Fruit fly (Drosophila melanogaster) whole organism, embryonic: ENCODE results near the gene Tmtc4.

ENCODE experiments used
- Ada2b ChIP-seq: fragments of 200-800 bp; sonication (Bioruptor generic); IDR thresholded peaks from 2 replicates; pipeline ENCODE4 v1.3.6; 2022; ENCODE audit warnings: missing biosample characterization, missing genetic modification characterization
- Adf1 ChIP-seq: fragments of 200-800 bp; sonication (Bioruptor generic); IDR thresholded peaks from 2 replicates; pipeline ENCODE4 v1.3.6; 2022; ENCODE audit warnings: missing biosample characterization, missing genetic modification characterization
- CG10147 ChIP-seq: fragments of 200-800 bp; sonication (Bioruptor generic); optimal IDR thresholded peaks from 2 replicates; lab custom pipeline; 2019; ENCODE audit warnings: missing biosample characterization, mild to moderate bottlenecking, missing genetic modification characterization, moderate library complexity
- CG10321 ChIP-seq: fragments of 200-800 bp; sonication (Bioruptor generic); IDR thresholded peaks from 2 replicates; pipeline ENCODE4 v1.3.6; 2022; ENCODE audit warnings: missing biosample characterization, missing genetic modification characterization
- CG10462 ChIP-seq: fragments of 200-800 bp; sonication (Bioruptor generic); optimal IDR thresholded peaks from 2 replicates; lab custom pipeline; 2016; ENCODE audit warnings: missing biosample characterization, missing genetic modification characterization
- CG11398 ChIP-seq: fragments of 200-800 bp; sonication (Bioruptor generic); optimal IDR thresholded peaks from 2 replicates; lab custom pipeline; 2016; ENCODE audit warnings: missing biosample characterization, missing genetic modification characterization
- CG1602 ChIP-seq: fragments of 200-800 bp; sonication (Bioruptor generic); optimal IDR thresholded peaks from 3 replicates; lab custom pipeline; 2016; ENCODE audit warnings: missing biosample characterization, missing genetic modification characterization
- CG1647 ChIP-seq: fragments of 200-800 bp; sonication (Bioruptor generic); optimal IDR thresholded peaks from 3 replicates; lab custom pipeline; 2016; ENCODE audit warnings: missing biosample characterization, missing genetic modification characterization
- CG17829 ChIP-seq: fragments of 200-800 bp; optimal IDR thresholded peaks from 2 replicates; lab custom pipeline; 2019; ENCODE audit warnings: missing biosample characterization, mild to moderate bottlenecking, missing genetic modification characterization, moderate library complexity
- CG2120 ChIP-seq: fragments of 200-800 bp; sonication (Bioruptor generic); optimal IDR thresholded peaks from 3 replicates; lab custom pipeline; 2016; ENCODE audit warnings: missing biosample characterization, missing genetic modification characterization
- CG31224 ChIP-seq: fragments of 200-800 bp; sonication (Bioruptor generic); IDR thresholded peaks from 2 replicates; pipeline ENCODE4 v1.3.6; 2022; ENCODE audit warnings: missing biosample characterization, missing genetic modification characterization
- CG34376 ChIP-seq: fragments of 200-800 bp; sonication (Bioruptor generic); optimal IDR thresholded peaks from 2 replicates; lab custom pipeline; 2018; ENCODE audit warnings: missing biosample characterization, mild to moderate bottlenecking, missing genetic modification characterization
- CG6765 ChIP-seq: fragments of 200-800 bp; sonication (Bioruptor generic); optimal IDR thresholded peaks from 3 replicates; lab custom pipeline; 2017; ENCODE audit warnings: missing biosample characterization, mild to moderate bottlenecking, missing genetic modification characterization
- CG7372 ChIP-seq: fragments of 200-800 bp; sonication (Bioruptor generic); IDR thresholded peaks from 2 replicates; pipeline ENCODE4 v1.3.6; 2022; ENCODE audit warnings: missing biosample characterization, missing genetic modification characterization
- CG7786 ChIP-seq: fragments of 200-800 bp; sonication (Bioruptor generic); optimal IDR thresholded peaks from 2 replicates; lab custom pipeline; 2016; ENCODE audit warnings: missing biosample characterization, missing genetic modification characterization
- CG7963 ChIP-seq: fragments of 200-800 bp; sonication (Bioruptor generic); IDR thresholded peaks from 3 replicates; pipeline ENCODE4 v1.3.6; 2022; ENCODE audit warnings: missing biosample characterization, missing genetic modification characterization; ENCODE audit not compliant: partially characterized antibody
- CG8478 ChIP-seq: fragments of >200 bp; optimal IDR thresholded peaks from 2 replicates; lab custom pipeline; 2018
- Doc2 ChIP-seq: fragments of 200-800 bp; sonication (Bioruptor generic); IDR thresholded peaks from 2 replicates; pipeline ENCODE4 v1.3.6; 2022; ENCODE audit warnings: missing biosample characterization, missing genetic modification characterization
- Dref ChIP-seq: fragments of 200-800 bp; sonication (Bioruptor generic); IDR thresholded peaks from 2 replicates; pipeline ENCODE4 v1.3.6; 2022; ENCODE audit warnings: missing biosample characterization, missing genetic modification characterization
- ERR ChIP-seq: fragments of 200-800 bp; sonication (Bioruptor generic); optimal IDR thresholded peaks from 2 replicates; lab custom pipeline; 2016; ENCODE audit warnings: missing biosample characterization, missing genetic modification characterization
- Elba2 ChIP-seq: fragments of 200-800 bp; sonication (Bioruptor generic); optimal IDR thresholded peaks from 3 replicates; lab custom pipeline; 2016; ENCODE audit warnings: missing biosample characterization, missing genetic modification characterization
- Ets97D ChIP-seq: fragments of 200-800 bp; sonication (Bioruptor generic); optimal IDR thresholded peaks from 3 replicates; lab custom pipeline; 2016; ENCODE audit warnings: missing biosample characterization, missing genetic modification characterization
- HHEX ChIP-seq: fragments of 200-800 bp; sonication (Bioruptor generic); optimal IDR thresholded peaks from 3 replicates; lab custom pipeline; 2017; ENCODE audit warnings: missing biosample characterization, mild to moderate bottlenecking, missing genetic modification characterization, missing genetic modification reagents
- Hmr ChIP-seq: fragments of 200-800 bp; sonication (Bioruptor generic); optimal IDR thresholded peaks from 3 replicates; lab custom pipeline; 2017; ENCODE audit warnings: mild to moderate bottlenecking, missing biosample characterization, missing genetic modification reagents, missing genetic modification characterization
- Kr ChIP-seq: fragments of 200-800 bp; sonication (Bioruptor generic); optimal IDR thresholded peaks from 2 replicates; lab custom pipeline; 2017; ENCODE audit warnings: missing biosample characterization, mild to moderate bottlenecking, missing genetic modification characterization
- Lhr ChIP-seq: fragments of 200-800 bp; sonication (Bioruptor generic); optimal IDR thresholded peaks from 3 replicates; lab custom pipeline; 2017; ENCODE audit warnings: mild to moderate bottlenecking, missing biosample characterization, missing genetic modification reagents, missing genetic modification characterization
- MTF-1 ChIP-seq: fragments of 200-800 bp; sonication (Bioruptor generic); optimal IDR thresholded peaks from 2 replicates; lab custom pipeline; 2018; ENCODE audit warnings: missing biosample characterization, mild to moderate bottlenecking, missing genetic modification characterization, borderline replicate concordance
- Mes4 ChIP-seq: fragments of 200-800 bp; sonication (Bioruptor generic); optimal IDR thresholded peaks from 2 replicates; lab custom pipeline; 2016; ENCODE audit warnings: missing biosample characterization, missing genetic modification characterization
- PHDP ChIP-seq: fragments of 200-800 bp; sonication (Bioruptor generic); optimal IDR thresholded peaks from 3 replicates; lab custom pipeline; 2018; ENCODE audit warnings: missing biosample characterization, mild to moderate bottlenecking, missing genetic modification characterization, moderate library complexity
- Pdp1 ChIP-seq, 2 experiments: fragments of 200-800 bp; sonication (Bioruptor generic); optimal IDR thresholded peaks; 3 replicates each; lab custom pipeline; 2016; ENCODE audit warnings: missing biosample characterization in 2 of 2, missing genetic modification characterization in 2 of 2, mild to moderate bottlenecking in 1 of 2, moderate library complexity in 1 of 2
- cato ChIP-seq: fragments of 200-800 bp; sonication (Bioruptor generic); optimal IDR thresholded peaks from 2 replicates; lab custom pipeline; 2016; ENCODE audit warnings: missing biosample characterization, missing genetic modification characterization, borderline replicate concordance
- chif ChIP-seq, 2 experiments: fragments of 200-800 bp; sonication (Bioruptor generic); optimal IDR thresholded peaks; 3 replicates each; lab custom pipeline; 2016; ENCODE audit warnings: missing biosample characterization in 2 of 2, missing genetic modification characterization in 2 of 2
- chn ChIP-seq: fragments of 200-800 bp; sonication (Bioruptor generic); optimal IDR thresholded peaks from 2 replicates; lab custom pipeline; 2016; ENCODE audit warnings: missing biosample characterization, missing genetic modification characterization
- croc ChIP-seq: fragments of 200-800 bp; sonication (Bioruptor generic); conservative IDR thresholded peaks from 3 replicates; pipeline ENCODE4 v1.3.6; 2022; ENCODE audit warnings: missing biosample characterization, missing genetic modification characterization
- crp ChIP-seq, 2 experiments: fragments of 200-800 bp; sonication (Bioruptor generic); optimal IDR thresholded peaks; 2 replicates in 1 of 2; 3 replicates in 1 of 2; lab custom pipeline; 2017; ENCODE audit warnings: missing biosample characterization in 2 of 2, missing genetic modification characterization in 2 of 2, mild to moderate bottlenecking in 1 of 2, moderate library complexity in 1 of 2
- en ChIP-seq: fragments of 200-800 bp; sonication (Bioruptor generic); optimal IDR thresholded peaks from 2 replicates; lab custom pipeline; 2016; ENCODE audit warnings: missing biosample characterization, missing genetic modification characterization
- fd3F ChIP-seq: fragments of 200-800 bp; sonication (Bioruptor generic); optimal IDR thresholded peaks from 2 replicates; lab custom pipeline; 2018; ENCODE audit warnings: missing biosample characterization, mild to moderate bottlenecking, missing genetic modification characterization, moderate library complexity
- gfzf ChIP-seq: fragments of 200-800 bp; sonication (Bioruptor generic); optimal IDR thresholded peaks from 2 replicates; lab custom pipeline; 2016; ENCODE audit warnings: missing biosample characterization, mild to moderate bottlenecking, missing genetic modification characterization, moderate library complexity
- her ChIP-seq: fragments of 200-800 bp; sonication (Bioruptor generic); optimal IDR thresholded peaks from 2 replicates; lab custom pipeline; 2016; ENCODE audit warnings: missing biosample characterization, missing genetic modification characterization
- ind ChIP-seq: fragments of 200-800 bp; sonication (Bioruptor generic); optimal IDR thresholded peaks from 3 replicates; lab custom pipeline; 2016; ENCODE audit warnings: missing biosample characterization, missing genetic modification characterization
- lola ChIP-seq, 3 experiments: fragments of >200 bp in 2 of 3; fragments of 200-800 bp in 1 of 3; sonication (Bioruptor generic) in 1 of 3; optimal IDR thresholded peaks; 2 replicates each; lab custom pipeline; 2017 to 2019; ENCODE audit warnings: missing biosample characterization in 3 of 3, missing genetic modification characterization in 3 of 3, mild to moderate bottlenecking in 1 of 3, moderate library complexity in 1 of 3
- oc ChIP-seq: fragments of 200-800 bp; sonication (Bioruptor generic); optimal IDR thresholded peaks from 2 replicates; lab custom pipeline; 2018; ENCODE audit warnings: missing biosample characterization, mild to moderate bottlenecking, missing genetic modification characterization, moderate library complexity
- pb ChIP-seq: fragments of 200-800 bp; sonication (Bioruptor generic); optimal IDR thresholded peaks from 3 replicates; lab custom pipeline; 2016; ENCODE audit warnings: missing biosample characterization, missing genetic modification characterization
- pfk ChIP-seq: fragments of 200-800 bp; sonication (Bioruptor generic); optimal IDR thresholded peaks from 2 replicates; lab custom pipeline; 2018; ENCODE audit warnings: missing biosample characterization, mild to moderate bottlenecking, missing genetic modification characterization, moderate library complexity
- prd ChIP-seq, 3 experiments: fragments of >200 bp in 2 of 3; fragments of 200-800 bp in 1 of 3; sonication (Bioruptor generic) in 1 of 3; optimal IDR thresholded peaks in 2 of 3; IDR thresholded peaks in 1 of 3; 2 replicates in 2 of 3; 3 replicates in 1 of 3; pipeline versions ENCODE4 v1.3.6 to Lab custom; 2017 to 2022; ENCODE audit warnings: missing biosample characterization in 1 of 3, missing genetic modification characterization in 1 of 3
- stwl ChIP-seq: fragments of 200-800 bp; sonication (Bioruptor generic); optimal IDR thresholded peaks from 3 replicates; lab custom pipeline; 2018; ENCODE audit warnings: missing biosample characterization, mild to moderate bottlenecking, missing genetic modification characterization, moderate library complexity
- tap ChIP-seq: fragments of 200-800 bp; optimal IDR thresholded peaks from 3 replicates; lab custom pipeline; 2019; ENCODE audit warnings: missing biosample characterization, mild to moderate bottlenecking, missing genetic modification characterization, moderate library complexity
- toy ChIP-seq: fragments of 200-800 bp; sonication (Bioruptor generic); IDR thresholded peaks from 2 replicates; pipeline ENCODE4 v1.3.6; 2022; ENCODE audit warnings: missing biosample characterization, missing genetic modification characterization
- ttk ChIP-seq: fragments of 200-800 bp; sonication (Bioruptor generic); IDR thresholded peaks from 2 replicates; pipeline ENCODE4 v2.1.2; 2022; ENCODE audit warnings: missing biosample characterization, missing genetic modification characterization
- vvl ChIP-seq: fragments of 200-800 bp; sonication (Bioruptor generic); IDR thresholded peaks from 2 replicates; pipeline ENCODE4 v1.3.6; 2022; ENCODE audit warnings: missing biosample characterization, missing genetic modification characterization
- zf30C ChIP-seq: fragments of 200-800 bp; sonication (Bioruptor generic); optimal IDR thresholded peaks from 3 replicates; lab custom pipeline; 2018; ENCODE audit warnings: missing biosample characterization, mild to moderate bottlenecking, missing genetic modification characterization

The Tmtc4 gene

dm6 chr3R:15342432-15342925 is 8.5 kb upstream of the Tmtc4 start (continued):
- no peak for TF ChIP-seq CG17829 (tag; lab: Kevin White, UChicago)
- no peak for TF ChIP-seq CG11398
- no peak for TF ChIP-seq crp (GFP tag; optimal IDR thresholded peaks at IDR 0.05; lab: Kevin White, UChicago)
- TF ChIP-seq Dref (GFP tag; lab: Robert Waterston, UW) = no peak
- TF ChIP-seq ind (GFP tag; lab: Kevin White, UChicago) = peak; percentile 14
- TF ChIP-seq pb (GFP tag; lab: Kevin White, UChicago) = no peak
- TF ChIP-seq CG8478 (lab: Kevin White, UChicago) = no peak
- no peak for TF ChIP-seq HHEX
- no peak for TF ChIP-seq her (GFP tag; lab: Kevin White, UChicago)
- no peak for TF ChIP-seq Ada2b
- no peak for TF ChIP-seq Elba2 (GFP tag; lab: Kevin White, UChicago)
- TF ChIP-seq gfzf = no peak
- no peak for TF ChIP-seq CG10321 (GFP tag; lab: Robert Waterston, UW)
- no peak for TF ChIP-seq lola (GFP tag; optimal IDR thresholded peaks at IDR 0.05; lab: Kevin White, UChicago)
- TF ChIP-seq PHDP (tag; lab: Kevin White, UChicago) = no peak
- TF ChIP-seq en (GFP tag; lab: Kevin White, UChicago) = no peak
- TF ChIP-seq cato (GFP tag; lab: Kevin White, UChicago) = no peak
- no peak for TF ChIP-seq toy
- no peak for TF ChIP-seq zf30C (GFP tag; lab: Kevin White, UChicago)
- TF ChIP-seq ERR (GFP tag; lab: Kevin White, UChicago) = no peak
- TF ChIP-seq ttk (GFP tag; lab: Robert Waterston, UW) = no peak
- TF ChIP-seq Ets97D = no peak
- no peak for TF ChIP-seq CG10147 (GFP tag; lab: Kevin White, UChicago)
- TF ChIP-seq Doc2 (GFP tag; lab: Robert Waterston, UW) = no peak
- TF ChIP-seq oc (tag; lab: Kevin White, UChicago) = no peak
- no peak for TF ChIP-seq croc (GFP tag; lab: Robert Waterston, UW)
- TF ChIP-seq Mes4 (GFP tag; lab: Kevin White, UChicago) = no peak
- TF ChIP-seq CG7372 (GFP tag; lab: Robert Waterston, UW) = no peak
- no peak for TF ChIP-seq CG2120 (GFP tag; lab: Kevin White, UChicago)
- TF ChIP-seq CG7786 = no peak
- no peak for TF ChIP-seq CG7963 (GFP tag; lab: Robert Waterston, UW)
- TF ChIP-seq CG6765 (GFP tag; lab: Kevin White, UChicago) = no peak
- TF ChIP-seq prd (optimal IDR thresholded peaks at IDR 0.05; lab: Kevin White, UChicago) = no peak
- no peak for TF ChIP-seq prd (GFP tag; IDR thresholded peaks at IDR 0.05; lab: Robert Waterston, UW)
- no peak for TF ChIP-seq chn (GFP tag; lab: Kevin White, UChicago)
- TF ChIP-seq Pdp1 (GFP tag; optimal IDR thresholded peaks at IDR 0.05; lab: Kevin White, UChicago) = peak in 1 of 2 experiments; percentile 4
- no peak for TF ChIP-seq vvl (GFP tag; lab: Robert Waterston, UW)
- TF ChIP-seq chif (GFP tag; optimal IDR thresholded peaks at IDR 0.05; lab: Kevin White, UChicago) = no peak
- no peak for TF ChIP-seq Hmr
- TF ChIP-seq CG1647 (GFP tag; lab: Kevin White, UChicago) = no peak
- no peak for TF ChIP-seq CG10462 (GFP tag; lab: Kevin White, UChicago)
- TF ChIP-seq MTF-1 (GFP tag; lab: Kevin White, UChicago) = no peak
- TF ChIP-seq stwl (tag; lab: Kevin White, UChicago) = no peak
- no peak for TF ChIP-seq tap
- no peak for TF ChIP-seq fd3F (GFP tag; lab: Kevin White, UChicago)
- peak; percentile 16; the same call in 1 of the 2 replicates for TF ChIP-seq CG31224 (GFP tag; lab: Robert Waterston, UW)
- no peak for TF ChIP-seq Kr
- no peak for TF ChIP-seq pfk (GFP tag; lab: Kevin White, UChicago)
- no peak for TF ChIP-seq CG34376 (GFP tag; lab: Kevin White, UChicago)
- no peak for TF ChIP-seq Lhr
- TF ChIP-seq Adf1 = no peak
- TF ChIP-seq CG1602 (GFP tag; lab: Kevin White, UChicago) = no peak
